Fruit fly (Drosophila melanogaster) whole organism, prepupa: ENCODE results near the gene CG34107.
A peak's percentile ranks its signal among the peaks of the same experiment; 100 is the strongest.

Experiments
- Blimp-1 ChIP-seq: fragments of 200-800 bp; sonication (Bioruptor generic); optimal IDR thresholded peaks from 3 replicates; lab custom pipeline; 2017; ENCODE audit warnings: missing biosample characterization, missing genetic modification characterization, mild to moderate bottlenecking, moderate library complexity, missing genetic modification reagents
- CG10631 ChIP-seq: fragments of 200-800 bp; sonication (Bioruptor generic); optimal IDR thresholded peaks from 2 replicates; lab custom pipeline; 2016; ENCODE audit warnings: missing biosample characterization, missing genetic modification characterization
- CG10669 ChIP-seq: fragments of 200-800 bp; sonication (Bioruptor generic); optimal IDR thresholded peaks from 3 replicates; lab custom pipeline; 2018; ENCODE audit warnings: missing biosample characterization, mild to moderate bottlenecking, missing genetic modification characterization, moderate library complexity
- CG11294 ChIP-seq: fragments of 200-800 bp; sonication (Bioruptor generic); IDR thresholded peaks from 2 replicates; pipeline ENCODE4 v1.3.6; 2022; ENCODE audit warnings: missing biosample characterization, missing genetic modification characterization
- CG11762 ChIP-seq: fragments of 200-800 bp; sonication (Bioruptor generic); optimal IDR thresholded peaks from 3 replicates; lab custom pipeline; 2016; ENCODE audit warnings: missing biosample characterization, missing genetic modification characterization; ENCODE audit not compliant: insufficient read depth
- CG11902 ChIP-seq: fragments of 200-800 bp; sonication (Bioruptor generic); optimal IDR thresholded peaks from 3 replicates; lab custom pipeline; 2016; ENCODE audit warnings: missing biosample characterization, missing genetic modification characterization
- CG15336 ChIP-seq: fragments of 200-800 bp; sonication (Bioruptor generic); IDR thresholded peaks from 2 replicates; pipeline ENCODE4 v1.3.6; 2022; ENCODE audit warnings: missing biosample characterization, missing genetic modification characterization
- CG3919 ChIP-seq: fragments of 200-800 bp; sonication (Bioruptor generic); optimal IDR thresholded peaks from 3 replicates; lab custom pipeline; 2016; ENCODE audit warnings: missing biosample characterization, missing genetic modification characterization
- CG4318 ChIP-seq: fragments of 200-800 bp; sonication (Bioruptor generic); optimal IDR thresholded peaks from 3 replicates; lab custom pipeline; 2017; ENCODE audit warnings: missing biosample characterization, mild to moderate bottlenecking, missing genetic modification characterization
- CG6163 ChIP-seq: fragments of 200-800 bp; sonication (Bioruptor generic); IDR thresholded peaks from 3 replicates; pipeline ENCODE4 v1.3.6; 2022; ENCODE audit warnings: missing biosample characterization, missing genetic modification characterization
- CG6792 ChIP-seq: fragments of 200-800 bp; sonication (Bioruptor generic); optimal IDR thresholded peaks from 3 replicates; lab custom pipeline; 2016; ENCODE audit warnings: missing biosample characterization, missing genetic modification characterization
- CG6854 ChIP-seq: fragments of 200-800 bp; sonication (Bioruptor generic); optimal IDR thresholded peaks from 2 replicates; lab custom pipeline; 2017; ENCODE audit warnings: missing biosample characterization, mild to moderate bottlenecking, missing genetic modification characterization
- CG7368 ChIP-seq: fragments of 200-800 bp; sonication (Bioruptor generic); optimal IDR thresholded peaks from 3 replicates; lab custom pipeline; 2016; ENCODE audit warnings: missing biosample characterization, missing genetic modification characterization
- CG8119 ChIP-seq: fragments of 200-800 bp; sonication (Bioruptor generic); IDR thresholded peaks from 3 replicates; pipeline ENCODE4 v1.3.6; 2022; ENCODE audit warnings: missing biosample characterization, missing genetic modification characterization
- CG8632 ChIP-seq: fragments of 200-800 bp; sonication (Bioruptor generic); optimal IDR thresholded peaks from 3 replicates; lab custom pipeline; 2016; ENCODE audit warnings: missing biosample characterization, missing genetic modification characterization
- CG9139 ChIP-seq: fragments of 200-800 bp; sonication (Bioruptor generic); optimal IDR thresholded peaks from 3 replicates; lab custom pipeline; 2017; ENCODE audit warnings: missing biosample characterization, mild to moderate bottlenecking, missing genetic modification characterization
- Eip75B ChIP-seq: fragments of 200-800 bp; sonication (Bioruptor generic); optimal IDR thresholded peaks from 3 replicates; lab custom pipeline; 2016; ENCODE audit warnings: missing biosample characterization, missing genetic modification characterization
- Eip78C ChIP-seq: fragments of 200-800 bp; sonication (Bioruptor generic); peaks from one replicate; lab custom pipeline; 2016; ENCODE audit warnings: missing biosample characterization, missing genetic modification characterization
- Eip93F ChIP-seq: fragments of 200-800 bp; sonication (Bioruptor generic); optimal IDR thresholded peaks from 2 replicates; lab custom pipeline; 2016; ENCODE audit warnings: missing biosample characterization, mild to moderate bottlenecking, missing genetic modification characterization
- Ets21C ChIP-seq: fragments of 200-800 bp; sonication (Bioruptor generic); optimal IDR thresholded peaks from 3 replicates; lab custom pipeline; 2016; ENCODE audit warnings: missing biosample characterization, missing genetic modification characterization
- Ets96B ChIP-seq: fragments of 200-800 bp; optimal IDR thresholded peaks from 2 replicates; lab custom pipeline; 2019; ENCODE audit warnings: missing biosample characterization, mild to moderate bottlenecking, missing genetic modification characterization, moderate library complexity
- Hr38 ChIP-seq: sonication (Bioruptor generic); optimal IDR thresholded peaks from 2 replicates; lab custom pipeline; 2016; ENCODE audit warnings: missing biosample characterization, missing genetic modification characterization
- Hr39 ChIP-seq: fragments of 200-800 bp; sonication (Bioruptor generic); optimal IDR thresholded peaks from 2 replicates; lab custom pipeline; 2016; ENCODE audit warnings: missing biosample characterization, missing genetic modification characterization
- Hr4 ChIP-seq: fragments of 200-800 bp; sonication (Bioruptor generic); optimal IDR thresholded peaks from 3 replicates; lab custom pipeline; 2016; ENCODE audit warnings: missing biosample characterization, missing genetic modification characterization
- Lpt ChIP-seq: fragments of 200-800 bp; sonication (Bioruptor generic); optimal IDR thresholded peaks from 3 replicates; lab custom pipeline; 2016; ENCODE audit warnings: missing biosample characterization, missing genetic modification characterization
- Met ChIP-seq: fragments of 200-800 bp; sonication (Bioruptor generic); optimal IDR thresholded peaks from 3 replicates; lab custom pipeline; 2016; ENCODE audit warnings: missing biosample characterization, missing genetic modification characterization
- OdsH ChIP-seq: fragments of 200-800 bp; sonication (Bioruptor generic); optimal IDR thresholded peaks from 3 replicates; lab custom pipeline; 2016; ENCODE audit warnings: missing biosample characterization, missing genetic modification characterization
- Sox102F ChIP-seq: fragments of 200-800 bp; sonication (Bioruptor generic); optimal IDR thresholded peaks from 2 replicates; lab custom pipeline; 2016; ENCODE audit warnings: missing biosample characterization, mild to moderate bottlenecking, missing genetic modification characterization
- Sox14 ChIP-seq: fragments of 200-800 bp; sonication (Bioruptor generic); optimal IDR thresholded peaks from 3 replicates; lab custom pipeline; 2016; ENCODE audit warnings: missing biosample characterization, missing genetic modification characterization
- Sox15 ChIP-seq: fragments of 200-800 bp; sonication (Bioruptor generic); optimal IDR thresholded peaks from 3 replicates; lab custom pipeline; 2016; ENCODE audit warnings: missing biosample characterization, missing genetic modification characterization
- achi ChIP-seq: fragments of 200-800 bp; sonication (Bioruptor generic); optimal IDR thresholded peaks from 3 replicates; lab custom pipeline; 2016; ENCODE audit warnings: missing biosample characterization, missing genetic modification characterization
- acj6 ChIP-seq: fragments of 200-800 bp; sonication (Bioruptor generic); optimal IDR thresholded peaks from 3 replicates; lab custom pipeline; 2016; ENCODE audit warnings: missing biosample characterization, missing genetic modification characterization
- cyc ChIP-seq: fragments of 200-800 bp; sonication (Bioruptor generic); optimal IDR thresholded peaks from 3 replicates; lab custom pipeline; 2016; ENCODE audit warnings: missing biosample characterization, missing genetic modification characterization
- dac ChIP-seq: fragments of 200-800 bp; sonication (Bioruptor generic); optimal IDR thresholded peaks from 2 replicates; lab custom pipeline; 2017; ENCODE audit warnings: missing biosample characterization, mild to moderate bottlenecking, missing genetic modification characterization
- dsx ChIP-seq: fragments of 200-800 bp; optimal IDR thresholded peaks from 3 replicates; lab custom pipeline; 2019; ENCODE audit warnings: missing biosample characterization, mild to moderate bottlenecking, missing genetic modification characterization, moderate library complexity; ENCODE audit not compliant: poor library complexity, severe bottlenecking
- eg ChIP-seq: fragments of 200-800 bp; sonication (Bioruptor generic); IDR thresholded peaks from 3 replicates; pipeline ENCODE4 v1.3.6; 2022; ENCODE audit warnings: missing biosample characterization, missing genetic modification characterization
- fd59A ChIP-seq: fragments of 200-800 bp; sonication (Bioruptor generic); optimal IDR thresholded peaks from 2 replicates; lab custom pipeline; 2017; ENCODE audit warnings: missing biosample characterization, mild to moderate bottlenecking, missing genetic modification characterization, missing genetic modification reagents
- fd85E ChIP-seq: fragments of 200-800 bp; sonication (Bioruptor generic); optimal IDR thresholded peaks from 3 replicates; lab custom pipeline; 2016; ENCODE audit warnings: missing biosample characterization, missing genetic modification characterization
- fkh ChIP-seq: fragments of 200-800 bp; sonication (Bioruptor generic); optimal IDR thresholded peaks from 3 replicates; lab custom pipeline; 2017; ENCODE audit warnings: missing biosample characterization, mild to moderate bottlenecking, missing genetic modification characterization, moderate library complexity
- lz ChIP-seq: fragments of 200-800 bp; sonication (Bioruptor generic); optimal IDR thresholded peaks from 3 replicates; lab custom pipeline; 2016; ENCODE audit warnings: missing biosample characterization, missing genetic modification characterization
- net ChIP-seq: fragments of 200-800 bp; sonication (Bioruptor generic); optimal IDR thresholded peaks from 3 replicates; lab custom pipeline; 2016; ENCODE audit warnings: missing biosample characterization, missing genetic modification characterization
- pdm3 ChIP-seq: fragments of 200-800 bp; sonication (Bioruptor generic); optimal IDR thresholded peaks from 3 replicates; lab custom pipeline; 2016; ENCODE audit warnings: missing biosample characterization, missing genetic modification characterization
- salr ChIP-seq, 2 experiments: fragments of 200-800 bp; sonication (Bioruptor generic); optimal IDR thresholded peaks; 3 replicates each; lab custom pipeline; 2016 to 2018; ENCODE audit warnings: missing biosample characterization in 2 of 2, missing genetic modification characterization in 2 of 2, mild to moderate bottlenecking in 1 of 2
- ss ChIP-seq, 2 experiments: fragments of 200-800 bp; sonication (Bioruptor generic); optimal IDR thresholded peaks; 2 replicates in 1 of 2; 3 replicates in 1 of 2; lab custom pipeline; 2017 to 2018; ENCODE audit warnings: mild to moderate bottlenecking in 2 of 2, missing biosample characterization in 2 of 2, missing genetic modification characterization in 2 of 2, moderate library complexity in 1 of 2
- svp ChIP-seq: fragments of 200-800 bp; sonication (Bioruptor generic); peaks from one replicate; lab custom pipeline; 2016; ENCODE audit warnings: missing biosample characterization, missing genetic modification characterization
- topi ChIP-seq: fragments of 200-800 bp; sonication (Bioruptor generic); optimal IDR thresholded peaks from 3 replicates; lab custom pipeline; 2016; ENCODE audit warnings: missing biosample characterization, missing genetic modification characterization
- vri ChIP-seq: fragments of 200-800 bp; sonication (Bioruptor generic); optimal IDR thresholded peaks from 3 replicates; lab custom pipeline; 2016; ENCODE audit warnings: missing biosample characterization, mild to moderate bottlenecking, missing genetic modification characterization

Gene CG34107

DNA sequence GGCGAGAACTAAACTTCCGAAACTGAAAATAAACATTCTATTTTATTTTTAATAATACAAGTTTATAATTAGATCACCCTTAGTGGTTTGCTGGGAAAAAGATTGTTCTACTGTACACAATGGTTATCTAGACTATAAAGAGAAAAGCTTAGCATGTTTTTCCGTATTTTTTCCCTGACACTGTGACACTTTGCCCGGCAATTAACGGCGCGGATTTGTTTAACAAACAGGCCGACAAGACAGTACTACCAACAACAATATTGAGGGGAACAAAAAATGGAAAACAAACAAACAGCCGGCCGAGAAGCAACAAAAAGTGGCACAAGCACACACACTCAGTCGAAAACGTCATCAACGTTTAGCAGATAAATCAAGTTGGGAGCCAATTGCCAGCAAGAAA is 18.0 kb upstream of the CG34107 start:
- TF ChIP-seq svp (GFP tag; lab: Kevin White, UChicago) (peak; percentile 55), fkh (peak; percentile 27), Sox14 (GFP tag; lab: Kevin White, UChicago) (no peak)

DNA sequence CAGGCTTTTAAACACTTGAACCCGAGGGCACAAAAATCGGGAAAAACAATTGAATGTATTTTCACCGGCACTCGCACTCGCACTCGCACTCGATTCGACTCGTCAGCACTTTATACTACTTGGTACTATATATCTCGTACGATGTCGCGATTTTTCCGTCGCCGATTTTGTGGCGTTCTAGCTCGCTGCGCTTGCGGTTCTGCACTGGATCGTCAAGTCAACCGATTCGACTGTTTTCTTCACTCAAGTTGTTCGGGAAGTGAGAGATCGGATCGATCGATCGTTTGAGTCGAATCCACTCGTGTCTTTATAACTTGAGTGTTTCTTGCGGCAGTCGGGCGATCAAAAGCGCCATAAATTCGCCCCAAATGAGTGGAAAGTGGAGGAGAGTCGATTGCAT is 11.9 kb upstream of the CG34107 start, which contains the start of gene Timp:
TSS of gene Timp (minus strand) at position 209 of the 400 bp plus-strand sequence.
- TF ChIP-seq eg (GFP tag; lab: Robert Waterston, UW) (peak; percentile 53; the same call in 2 of the 3 replicates), Hr38 (GFP tag; lab: Kevin White, UChicago) (no peak), CG15336 (0 out of 2 replicates have a peak, but pooled peaks have one; percentile 35), OdsH (GFP tag; lab: Kevin White, UChicago) (no peak), svp (GFP tag; lab: Kevin White, UChicago) (peak; percentile 62), dac (GFP tag; lab: Kevin White, UChicago) (no peak), fd85E (no peak), CG6792 (GFP tag; lab: Kevin White, UChicago) (no peak), Sox15 (GFP tag; lab: Kevin White, UChicago) (no peak), ss (GFP tag; optimal IDR thresholded peaks at IDR 0.05; lab: Kevin White, UChicago) (no peak), Hr39 (GFP tag; lab: Kevin White, UChicago) (no peak), CG11762 (no peak), fd59A (GFP tag; lab: Kevin White, UChicago) (no peak), Eip75B (GFP tag; lab: Kevin White, UChicago) (no peak), CG8632 (no peak), vri (GFP tag; lab: Kevin White, UChicago) (no peak), Eip78C (GFP tag; lab: Kevin White, UChicago) (peak; percentile 77), Blimp-1 (no peak), CG9139 (peak; percentile 5), CG8119 (GFP tag; lab: Robert Waterston, UW) (no peak)

DNA sequence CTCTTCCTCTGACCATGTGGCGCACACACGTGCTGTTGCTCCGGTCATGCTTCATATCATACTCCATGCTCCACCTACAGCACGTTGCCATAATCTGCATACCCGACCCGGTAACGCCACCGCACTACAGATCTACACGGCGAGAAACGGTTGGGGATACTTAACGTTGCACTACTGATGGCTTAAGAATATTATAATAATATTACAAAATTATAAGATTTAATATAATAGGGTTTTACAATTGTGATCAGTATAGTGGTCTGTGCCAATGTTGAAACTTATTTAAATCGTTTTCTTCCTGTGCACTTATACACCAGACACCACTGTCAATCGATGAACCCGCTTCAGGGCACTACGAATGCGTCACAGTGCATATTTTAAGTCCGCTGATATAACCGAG is 11.3 kb upstream of the CG34107 start:
- peak; percentile 29 for TF ChIP-seq Sox102F (GFP tag; lab: Kevin White, UChicago)
- TF ChIP-seq cyc = peak; percentile 57
- peak; percentile 80 to 89 for TF ChIP-seq salr (GFP tag; optimal IDR thresholded peaks at IDR 0.05; lab: Kevin White, UChicago)
- TF ChIP-seq CG11902 = peak; percentile 80
- TF ChIP-seq Eip75B (GFP tag; lab: Kevin White, UChicago) = peak; percentile 81
- no peak for TF ChIP-seq fkh
- TF ChIP-seq eg (GFP tag; lab: Robert Waterston, UW) = peak; percentile 91
- peak; percentile 80 for TF ChIP-seq CG4318 (GFP tag; lab: Kevin White, UChicago)
- peak; percentile 29 for TF ChIP-seq Eip93F
- peak; percentile 88 for TF ChIP-seq CG3919 (GFP tag; lab: Kevin White, UChicago)
- TF ChIP-seq acj6 = peak; percentile 87
- peak; percentile 88 for TF ChIP-seq achi (GFP tag; lab: Kevin White, UChicago)
- peak; percentile 91 for TF ChIP-seq dsx
- no peak for TF ChIP-seq Hr38 (GFP tag; lab: Kevin White, UChicago)
- TF ChIP-seq CG8632 = peak; percentile 89
- peak; percentile 78 for TF ChIP-seq Lpt (GFP tag; lab: Kevin White, UChicago)
- peak; percentile 87 for TF ChIP-seq CG7368
- peak; percentile 68 for TF ChIP-seq fd85E
- peak; percentile 93 for TF ChIP-seq Ets96B
- TF ChIP-seq CG11762 = peak; percentile 85
- TF ChIP-seq fd59A (GFP tag; lab: Kevin White, UChicago) = peak; percentile 90
- TF ChIP-seq CG6792 (GFP tag; lab: Kevin White, UChicago) = peak; percentile 82
- peak; percentile 75 for TF ChIP-seq Sox14 (GFP tag; lab: Kevin White, UChicago)
- TF ChIP-seq net (GFP tag; lab: Kevin White, UChicago) = peak; percentile 85
- TF ChIP-seq CG10669 (GFP tag; lab: Kevin White, UChicago) = peak; percentile 94
- TF ChIP-seq Ets21C (GFP tag; lab: Kevin White, UChicago) = no peak
- peak; percentile 79 for TF ChIP-seq Hr4
- TF ChIP-seq CG15336 = peak; percentile 85
- TF ChIP-seq CG11294 (GFP tag; lab: Robert Waterston, UW) = peak; percentile 86
- peak; percentile 94 for TF ChIP-seq CG10631 (GFP tag; lab: Kevin White, UChicago)
- TF ChIP-seq topi = peak; percentile 74
- no peak for TF ChIP-seq dac (GFP tag; lab: Kevin White, UChicago)
- no peak for TF ChIP-seq CG6854 (GFP tag; lab: Kevin White, UChicago)
- TF ChIP-seq pdm3 = peak; percentile 75
- peak; percentile 64 for TF ChIP-seq Met (GFP tag; lab: Kevin White, UChicago)
- peak; percentile 44 for TF ChIP-seq lz (GFP tag; lab: Kevin White, UChicago)
- TF ChIP-seq CG6163 (GFP tag; lab: Robert Waterston, UW) = peak; percentile 96
- peak; percentile 79 for TF ChIP-seq svp (GFP tag; lab: Kevin White, UChicago)
